Fruit fly (Drosophila melanogaster) whole organism, adult: ENCODE measurements around the gene CG42354.

ENCODE experiments used
- CG11617 ChIP-seq: fragments of 200-800 bp; sonication (Bioruptor generic); optimal IDR thresholded peaks from 2 replicates; lab custom pipeline; 2017; ENCODE audit warnings: mild to moderate bottlenecking, missing biosample characterization, missing genetic modification reagents, missing genetic modification characterization
- CG12768 ChIP-seq: fragments of 200-800 bp; sonication (Bioruptor generic); optimal IDR thresholded peaks from 2 replicates; lab custom pipeline; 2017; ENCODE audit warnings: missing biosample characterization, missing genetic modification characterization, mild to moderate bottlenecking, moderate library complexity, missing genetic modification reagents
- CG14711 ChIP-seq: fragments of 200-800 bp; sonication (Bioruptor generic); optimal IDR thresholded peaks from 2 replicates; lab custom pipeline; 2018; ENCODE audit warnings: missing biosample characterization, mild to moderate bottlenecking, missing genetic modification characterization, moderate library complexity
- CG1620 ChIP-seq: fragments of 200-800 bp; sonication (Bioruptor generic); optimal IDR thresholded peaks from 2 replicates; lab custom pipeline; 2016; ENCODE audit warnings: missing biosample characterization, missing genetic modification characterization
- CG33017 ChIP-seq: fragments of 200-800 bp; sonication (Bioruptor generic); optimal IDR thresholded peaks from 2 replicates; lab custom pipeline; 2018; ENCODE audit warnings: missing biosample characterization, mild to moderate bottlenecking, missing genetic modification characterization, moderate library complexity
- CG5204 ChIP-seq: fragments of 200-800 bp; sonication (Bioruptor generic); optimal IDR thresholded peaks from 2 replicates; lab custom pipeline; 2016; ENCODE audit warnings: missing biosample characterization, missing genetic modification characterization
- CG7045 ChIP-seq: fragments of 200-800 bp; sonication (Bioruptor generic); optimal IDR thresholded peaks from 2 replicates; lab custom pipeline; 2017; ENCODE audit warnings: missing biosample characterization, mild to moderate bottlenecking, missing genetic modification characterization
- CG7101 ChIP-seq: fragments of 200-800 bp; sonication (Bioruptor generic); optimal IDR thresholded peaks from 2 replicates; lab custom pipeline; 2018; ENCODE audit warnings: missing biosample characterization, mild to moderate bottlenecking, missing genetic modification characterization, moderate library complexity
- Clk ChIP-seq: fragments of 200-800 bp; sonication (Bioruptor generic); optimal IDR thresholded peaks from 2 replicates; lab custom pipeline; 2017; ENCODE audit warnings: missing biosample characterization, missing genetic modification characterization
- Crg-1 ChIP-seq: fragments of 200-800 bp; sonication (Bioruptor generic); optimal IDR thresholded peaks from 2 replicates; lab custom pipeline; 2016; ENCODE audit warnings: missing biosample characterization, missing genetic modification characterization
- Hr96 ChIP-seq: fragments of 200-800 bp; sonication (Bioruptor generic); optimal IDR thresholded peaks from 2 replicates; lab custom pipeline; 2016; ENCODE audit warnings: missing biosample characterization, missing genetic modification characterization
- Mnt ChIP-seq: fragments of 200-800 bp; sonication (Bioruptor generic); optimal IDR thresholded peaks from 2 replicates; lab custom pipeline; 2016; ENCODE audit warnings: missing biosample characterization, mild to moderate bottlenecking, missing genetic modification characterization
- bab1 ChIP-seq: fragments of 200-800 bp; sonication (Bioruptor generic); optimal IDR thresholded peaks from 3 replicates; lab custom pipeline; 2019; ENCODE audit warnings: missing biosample characterization, mild to moderate bottlenecking, missing genetic modification characterization, moderate library complexity
- cic ChIP-seq: fragments of 200-800 bp; sonication (Bioruptor generic); optimal IDR thresholded peaks from 2 replicates; lab custom pipeline; 2017; ENCODE audit warnings: missing biosample characterization, mild to moderate bottlenecking, missing genetic modification characterization, moderate library complexity
- cnc ChIP-seq, 2 experiments: fragments of >200 bp; optimal IDR thresholded peaks; 2 replicates each; lab custom pipeline; 2017
- kay ChIP-seq: fragments of 200-800 bp; sonication (Bioruptor generic); peaks from one replicate; lab custom pipeline; 2016; ENCODE audit warnings: missing biosample characterization, missing genetic modification characterization, borderline replicate concordance
- ovo ChIP-seq: fragments of 200-800 bp; sonication (Bioruptor generic); optimal IDR thresholded peaks from 2 replicates; lab custom pipeline; 2016; ENCODE audit warnings: missing biosample characterization, missing genetic modification characterization
- pad ChIP-seq: fragments of 200-800 bp; sonication (Bioruptor generic); optimal IDR thresholded peaks from 3 replicates; lab custom pipeline; 2017; ENCODE audit warnings: missing biosample characterization, missing genetic modification characterization, mild to moderate bottlenecking, moderate library complexity, missing genetic modification reagents
- tj ChIP-seq: fragments of 200-800 bp; sonication (Bioruptor generic); optimal IDR thresholded peaks from 3 replicates; lab custom pipeline; 2017; ENCODE audit warnings: missing biosample characterization, mild to moderate bottlenecking, missing genetic modification characterization, moderate library complexity
- toe ChIP-seq: fragments of 200-800 bp; sonication (Bioruptor generic); optimal IDR thresholded peaks from 2 replicates; lab custom pipeline; 2016; ENCODE audit warnings: missing biosample characterization, missing genetic modification characterization

Gene CG42354

dm6 chrX:16100726-16101351 is 3.9 kb downstream of the CG42354 start:
- no peak for TF ChIP-seq CG12768 (GFP tag; lab: Kevin White, UChicago)
- no peak for TF ChIP-seq kay (GFP tag; lab: Kevin White, UChicago)
- TF ChIP-seq pad (GFP tag; lab: Kevin White, UChicago): no peak
- no peak for TF ChIP-seq Hr96 (GFP tag; lab: Kevin White, UChicago)
- TF ChIP-seq CG1620 (GFP tag; lab: Kevin White, UChicago): no peak
- no peak for TF ChIP-seq Mnt
- TF ChIP-seq tj (GFP tag; lab: Kevin White, UChicago): no peak
- TF ChIP-seq CG7045: no peak
- TF ChIP-seq CG11617: no peak
- no peak for TF ChIP-seq Crg-1 (GFP tag; lab: Kevin White, UChicago)
- TF ChIP-seq cic (GFP tag; lab: Kevin White, UChicago): no peak

dm6 chrX:16096488-16096887 is 8.3 kb downstream of the CG42354 start:
- peak; percentile 59 for TF ChIP-seq CG7101 (tag; lab: Kevin White, UChicago)
- peak; percentile 3 for TF ChIP-seq bab1 (GFP tag; lab: Kevin White, UChicago)
- peak; percentile 15 for TF ChIP-seq Crg-1 (GFP tag; lab: Kevin White, UChicago)
- no peak for TF ChIP-seq ovo (GFP tag; lab: Kevin White, UChicago)
- no peak for TF ChIP-seq CG14711 (tag; lab: Kevin White, UChicago)
- TF ChIP-seq pad (GFP tag; lab: Kevin White, UChicago): peak; percentile 16
- TF ChIP-seq Mnt: peak; percentile 9
- peak; percentile 45 for TF ChIP-seq CG1620 (GFP tag; lab: Kevin White, UChicago)

- TF ChIP-seq cnc (optimal IDR thresholded peaks at IDR 0.05; lab: Kevin White, UChicago) (no peak), kay (GFP tag; lab: Kevin White, UChicago) (no peak), CG7101 (tag; lab: Kevin White, UChicago) (peak; percentile 63), pad (GFP tag; lab: Kevin White, UChicago) (peak; percentile 49), Hr96 (GFP tag; lab: Kevin White, UChicago) (no peak), cic (GFP tag; lab: Kevin White, UChicago) (peak; percentile 53), CG33017 (tag; lab: Kevin White, UChicago) (no peak), Clk (GFP tag; lab: Kevin White, UChicago) (no peak), ovo (GFP tag; lab: Kevin White, UChicago) (no peak), CG7045 (no peak), CG5204 (no peak), CG14711 (tag; lab: Kevin White, UChicago) (no peak), CG12768 (GFP tag; lab: Kevin White, UChicago) (peak; percentile 14), CG11617 (peak; percentile 14), Mnt (peak; percentile 21), CG1620 (GFP tag; lab: Kevin White, UChicago) (no peak), Crg-1 (GFP tag; lab: Kevin White, UChicago) (no peak), toe (no peak), tj (GFP tag; lab: Kevin White, UChicago) (no peak), bab1 (GFP tag; lab: Kevin White, UChicago) (no peak)
Measured at dm6 chrX:16092614-16093280, 12.0 kb downstream of the CG42354 start.

dm6 chrX:16091431-16091990 is 13.2 kb downstream of the CG42354 start, which contains the start of gene Tob:
TSS of gene Tob (minus strand) at chrX:16091495.
- TF ChIP-seq CG12768 (GFP tag; lab: Kevin White, UChicago): peak; percentile 28
- peak; percentile 52 for TF ChIP-seq kay (GFP tag; lab: Kevin White, UChicago)
- TF ChIP-seq Mnt: peak; percentile 78
- peak; percentile 45 for TF ChIP-seq toe
- no peak for TF ChIP-seq cnc (optimal IDR thresholded peaks at IDR 0.05; lab: Kevin White, UChicago)
- no peak for TF ChIP-seq CG7045
- TF ChIP-seq cic (GFP tag; lab: Kevin White, UChicago): peak; percentile 82
- TF ChIP-seq Clk (GFP tag; lab: Kevin White, UChicago): no peak
- peak; percentile 72 for TF ChIP-seq ovo (GFP tag; lab: Kevin White, UChicago)
- TF ChIP-seq CG5204: peak; percentile 41
- peak; percentile 48 for TF ChIP-seq tj (GFP tag; lab: Kevin White, UChicago)
- TF ChIP-seq CG14711 (tag; lab: Kevin White, UChicago): no peak
- no peak for TF ChIP-seq Hr96 (GFP tag; lab: Kevin White, UChicago)
- TF ChIP-seq CG7101 (tag; lab: Kevin White, UChicago): peak; percentile 55
- TF ChIP-seq Crg-1 (GFP tag; lab: Kevin White, UChicago): peak; percentile 44
- peak; percentile 12 for TF ChIP-seq bab1 (GFP tag; lab: Kevin White, UChicago)
- TF ChIP-seq CG1620 (GFP tag; lab: Kevin White, UChicago): no peak
- TF ChIP-seq pad (GFP tag; lab: Kevin White, UChicago): peak; percentile 83

dm6 chrX:16090179-16091144 is 14.3 kb downstream of the CG42354 start:
- TF ChIP-seq Mnt (peak; percentile 87), cic (GFP tag; lab: Kevin White, UChicago) (no peak), ovo (GFP tag; lab: Kevin White, UChicago) (peak; percentile 19), Clk (GFP tag; lab: Kevin White, UChicago) (peak; percentile 93), bab1 (GFP tag; lab: Kevin White, UChicago) (peak; percentile 96), Crg-1 (GFP tag; lab: Kevin White, UChicago) (peak; percentile 89), pad (GFP tag; lab: Kevin White, UChicago) (peak; percentile 86), cnc (optimal IDR thresholded peaks at IDR 0.05; lab: Kevin White, UChicago) (no peak), tj (GFP tag; lab: Kevin White, UChicago) (peak; percentile 73), CG11617 (peak; percentile 84), CG7045 (peak; percentile 96), toe (peak; percentile 93), kay (GFP tag; lab: Kevin White, UChicago) (peak; percentile 95), CG33017 (tag; lab: Kevin White, UChicago) (peak; percentile 96), CG1620 (GFP tag; lab: Kevin White, UChicago) (peak; percentile 95), CG14711 (tag; lab: Kevin White, UChicago) (peak; percentile 94), CG5204 (peak; percentile 95), CG7101 (tag; lab: Kevin White, UChicago) (peak; percentile 98), Hr96 (GFP tag; lab: Kevin White, UChicago) (peak; percentile 97), CG12768 (GFP tag; lab: Kevin White, UChicago) (peak; percentile 94)
